Fruit fly (Drosophila melanogaster): ENCODE data around the gene Saf-B.
A peak's percentile ranks its signal among the peaks of the same experiment; 100 is the strongest.

Gene Saf-B

DNA sequence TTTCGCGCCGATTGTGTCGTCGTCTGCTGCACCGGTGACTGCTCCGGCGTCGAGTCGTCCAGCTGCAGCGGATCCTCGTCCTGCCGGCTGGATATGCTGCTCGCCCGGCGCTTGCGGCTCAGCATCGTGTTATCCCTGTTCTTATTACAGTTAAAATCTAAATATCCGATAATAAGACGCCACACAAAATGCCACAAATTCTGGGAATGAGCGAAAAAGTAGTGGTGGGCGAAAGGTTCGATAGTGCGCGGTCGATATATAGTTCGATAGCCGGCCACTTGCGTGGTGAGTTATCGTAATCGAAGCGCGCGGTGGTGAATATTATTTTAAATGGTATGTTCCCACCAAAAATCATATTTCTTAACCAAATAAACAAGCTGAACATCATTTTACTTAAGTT is 12.2 kb upstream of the Saf-B start, which contains the start of gene polybromo (continued):
- no peak for TF ChIP-seq CG10431 (GFP tag; optimal IDR thresholded peaks at IDR 0.05)
- TF ChIP-seq NK7.1 (GFP tag; optimal IDR thresholded peaks at IDR 0.05): no peak
- TF ChIP-seq CG3407 (GFP tag; optimal IDR thresholded peaks at IDR 0.05): no peak
- no peak for TF ChIP-seq br (optimal IDR thresholded peaks at IDR 0.05)
- TF ChIP-seq ci (GFP tag; IDR thresholded peaks at IDR 0.05): no peak
- TF ChIP-seq CG15011 (GFP tag; optimal IDR thresholded peaks at IDR 0.05): no peak
- no peak for TF ChIP-seq bcd (GFP tag; optimal IDR thresholded peaks at IDR 0.05)
- TF ChIP-seq CG31441 (GFP tag; IDR thresholded peaks at IDR 0.05): no peak
- TF ChIP-seq H15 (GFP tag; IDR thresholded peaks at IDR 0.05): no peak
- TF ChIP-seq slbo (GFP tag; IDR thresholded peaks at IDR 0.05): peak; percentile 30; the same call in 1 of the 2 replicates
- TF ChIP-seq Med (GFP tag): peak; percentile 85
- no peak for TF ChIP-seq fru (optimal IDR thresholded peaks at IDR 0.05)
- no peak for TF ChIP-seq cwo (GFP tag; optimal IDR thresholded peaks at IDR 0.05)
- no peak for TF ChIP-seq jigr1 (GFP tag; IDR thresholded peaks at IDR 0.05)
- TF ChIP-seq CG11247 (GFP tag; IDR thresholded peaks at IDR 0.05): no peak
- no peak for TF ChIP-seq Antp (GFP tag; optimal IDR thresholded peaks at IDR 0.05)
- no peak for TF ChIP-seq exex (tag; optimal IDR thresholded peaks at IDR 0.05)
- peak; percentile 32 for TF ChIP-seq Elba2 (GFP tag; optimal IDR thresholded peaks at IDR 0.05)
- no peak for TF ChIP-seq tgo (GFP tag; IDR thresholded peaks at IDR 0.05)
- no peak for TF ChIP-seq CG30020 (tag; optimal IDR thresholded peaks at IDR 0.05)
- no peak for TF ChIP-seq sim (GFP tag; IDR thresholded peaks at IDR 0.05)
- no peak for TF ChIP-seq D19B (GFP tag; optimal IDR thresholded peaks at IDR 0.05)
- TF ChIP-seq CG15073 (GFP tag; optimal IDR thresholded peaks at IDR 0.05): no peak
- TF ChIP-seq CG4617 (GFP tag; optimal IDR thresholded peaks at IDR 0.05; ENCODE audit: borderline replicate concordance): peak; percentile 61
- TF ChIP-seq PHDP (tag; optimal IDR thresholded peaks at IDR 0.05): no peak
- TF ChIP-seq E2f1 (GFP tag; IDR thresholded peaks at IDR 0.05): peak; percentile 64
- TF ChIP-seq twi (tag; optimal IDR thresholded peaks at IDR 0.05): no peak
- no peak for TF ChIP-seq CG1233 (GFP tag; optimal IDR thresholded peaks at IDR 0.05)
- TF ChIP-seq NFAT (GFP tag; IDR thresholded peaks at IDR 0.05): no peak
- TF ChIP-seq Fer3 (tag; optimal IDR thresholded peaks at IDR 0.05): no peak
- no peak for TF ChIP-seq CG10979 (tag; optimal IDR thresholded peaks at IDR 0.05)
- no peak for TF ChIP-seq Oaz (GFP tag; IDR thresholded peaks at IDR 0.05)
- peak; percentile 64 for TF ChIP-seq CG2129 (GFP tag; IDR thresholded peaks at IDR 0.05; ENCODE audit: partially characterized antibody)
- TF ChIP-seq emc (GFP tag; optimal IDR thresholded peaks at IDR 0.05): no peak
- TF ChIP-seq usp (GFP tag; optimal IDR thresholded peaks at IDR 0.05): no peak
- TF ChIP-seq Nf-YA (GFP tag; IDR thresholded peaks at IDR 0.05): no peak
- peak; percentile 10 for TF ChIP-seq lilli (GFP tag; optimal IDR thresholded peaks at IDR 0.05)
- TF ChIP-seq CG15479 (GFP tag; optimal IDR thresholded peaks at IDR 0.05): no peak
- no peak for TF ChIP-seq gem (tag; optimal IDR thresholded peaks at IDR 0.05)
- peak in 1 of 3 experiments; percentile 70 for TF ChIP-seq Stat92E (GFP tag; optimal IDR thresholded peaks at IDR 0.05)
- peak; percentile 88 for TF ChIP-seq nerfin-2 (GFP tag; IDR thresholded peaks at IDR 0.05; ENCODE audit: partially characterized antibody)
- no peak for TF ChIP-seq CG8765 (GFP tag; IDR thresholded peaks at IDR 0.05)
- TF ChIP-seq CG17568 (GFP tag; optimal IDR thresholded peaks at IDR 0.05): no peak
- no peak for TF ChIP-seq tin (GFP tag; optimal IDR thresholded peaks at IDR 0.05)
- no peak for TF ChIP-seq CG11085 (GFP tag; IDR thresholded peaks at IDR 0.05)
- no peak for TF ChIP-seq ERR (GFP tag; optimal IDR thresholded peaks at IDR 0.05)
- no peak for TF ChIP-seq CG4282 (GFP tag; optimal IDR thresholded peaks at IDR 0.05)
- TF ChIP-seq CG14860 (GFP tag; IDR thresholded peaks at IDR 0.05; ENCODE audit: partially characterized antibody): peak; percentile 76
- no peak for TF ChIP-seq CG10565 (GFP tag; optimal IDR thresholded peaks at IDR 0.05)
- TF ChIP-seq CG10321 (GFP tag; IDR thresholded peaks at IDR 0.05): no peak
- no peak for TF ChIP-seq ATbp (GFP tag; optimal IDR thresholded peaks at IDR 0.05)
- TF ChIP-seq dmrt11E (tag; optimal IDR thresholded peaks at IDR 0.05): no peak
- no peak for TF ChIP-seq CG12769 (tag; optimal IDR thresholded peaks at IDR 0.05)

Data from whole organism, embryonic.